Worm (Caenorhabditis elegans): ENCODE data around the gene col-116.

DNA sequence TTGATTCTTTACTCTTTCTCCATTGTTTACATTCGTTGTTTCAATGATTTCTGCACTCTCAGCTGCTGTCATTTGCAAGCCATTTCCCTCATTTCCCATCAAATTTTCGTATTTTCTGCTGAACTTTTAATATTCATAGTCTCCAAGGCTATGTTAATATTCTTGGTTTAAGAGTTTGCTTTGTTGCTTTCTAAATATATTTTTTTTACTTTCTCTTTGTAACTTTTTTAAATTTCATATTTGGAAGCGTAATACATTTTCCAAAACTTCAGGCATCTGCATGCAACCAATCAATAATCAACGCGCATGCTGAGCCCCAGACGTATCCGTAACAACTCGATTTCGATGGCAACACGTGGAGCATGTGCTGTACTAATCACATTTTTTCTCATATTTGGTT is 5.1 kb downstream of the col-116 start, which contains the start of gene sqv-1:
- TF ChIP-seq flt-1 (GFP tag; IDR thresholded peaks at IDR 0.05) (no peak), klf-2 (GFP tag; conservative IDR thresholded peaks at IDR 0.05) (no peak), ztf-23 (GFP tag; IDR thresholded peaks at IDR 0.05) (no peak), med-1 (GFP tag; optimal IDR thresholded peaks at IDR 0.05; ENCODE audit: insufficient read depth) (no peak), tab-1 (GFP tag; IDR thresholded peaks at IDR 0.05) (no peak), T22C8.4 (GFP tag; IDR thresholded peaks at IDR 0.05) (no peak), cog-1 (tag; optimal IDR thresholded peaks at IDR 0.05) (no peak)
